Worm (Caenorhabditis elegans) whole organism, L2 larva: ENCODE results near the gene F52E1.3.

Experiments used
- C34F6.9 ChIP-seq: fragments of 150-350 bp; optimal IDR thresholded peaks from 2 replicates; lab custom pipeline; 2014; ENCODE audit warnings: missing biosample characterization, missing genetic modification characterization
- F13H6.1 ChIP-seq: sonication (generic microtip); optimal IDR thresholded peaks from 2 replicates; lab custom pipeline; 2016; ENCODE audit warnings: missing genetic modification characterization, missing compliant biosample characterization
- egl-27 ChIP-seq: sonication (generic microtip); optimal IDR thresholded peaks from 3 replicates; lab custom pipeline; 2017; ENCODE audit warnings: missing biosample characterization, missing genetic modification reagents, missing genetic modification characterization
- elt-1 ChIP-seq: fragments of 150-350 bp; optimal IDR thresholded peaks from 2 replicates; lab custom pipeline; 2014; ENCODE audit warnings: missing biosample characterization, missing genetic modification characterization
- fos-1 ChIP-seq: fragments of 150-350 bp; optimal IDR thresholded peaks from 2 replicates; lab custom pipeline; 2014; ENCODE audit warnings: missing biosample characterization, missing genetic modification characterization
- lin-13 ChIP-seq: fragments of 150-350 bp; optimal IDR thresholded peaks from 2 replicates; lab custom pipeline; 2014; ENCODE audit warnings: missing biosample characterization, missing genetic modification reagents, missing genetic modification characterization
- nhr-12 ChIP-seq: fragments of 150-350 bp; optimal IDR thresholded peaks from 2 replicates; lab custom pipeline; 2014; ENCODE audit warnings: missing biosample characterization, missing genetic modification characterization
- nhr-21 ChIP-seq: fragments of 150-350 bp; optimal IDR thresholded peaks from 2 replicates; lab custom pipeline; 2014; ENCODE audit warnings: missing biosample characterization, missing genetic modification characterization
- nhr-77 ChIP-seq: fragments of 150-350 bp; optimal IDR thresholded peaks from 2 replicates; lab custom pipeline; 2014; ENCODE audit warnings: missing biosample characterization, missing genetic modification characterization
- skn-1 ChIP-seq: sonication (generic microtip); optimal IDR thresholded peaks from 2 replicates; lab custom pipeline; 2017; ENCODE audit warnings: missing biosample characterization, missing genetic modification characterization
- snpc-4 ChIP-seq: fragments of 150-350 bp; optimal IDR thresholded peaks from 2 replicates; lab custom pipeline; 2014; ENCODE audit warnings: missing biosample characterization, missing genetic modification characterization
- unc-39 ChIP-seq: fragments of 150-350 bp; optimal IDR thresholded peaks from 2 replicates; lab custom pipeline; 2014; ENCODE audit warnings: missing biosample characterization, missing genetic modification characterization
- unc-62 ChIP-seq: fragments of 150-350 bp; optimal IDR thresholded peaks from 2 replicates; lab custom pipeline; 2014; ENCODE audit warnings: missing biosample characterization, missing genetic modification reagents, missing genetic modification characterization
- ztf-11 ChIP-seq: sonication (generic microtip); optimal IDR thresholded peaks from 2 replicates; lab custom pipeline; 2017; ENCODE audit warnings: missing biosample characterization, missing genetic modification characterization

DNA sequence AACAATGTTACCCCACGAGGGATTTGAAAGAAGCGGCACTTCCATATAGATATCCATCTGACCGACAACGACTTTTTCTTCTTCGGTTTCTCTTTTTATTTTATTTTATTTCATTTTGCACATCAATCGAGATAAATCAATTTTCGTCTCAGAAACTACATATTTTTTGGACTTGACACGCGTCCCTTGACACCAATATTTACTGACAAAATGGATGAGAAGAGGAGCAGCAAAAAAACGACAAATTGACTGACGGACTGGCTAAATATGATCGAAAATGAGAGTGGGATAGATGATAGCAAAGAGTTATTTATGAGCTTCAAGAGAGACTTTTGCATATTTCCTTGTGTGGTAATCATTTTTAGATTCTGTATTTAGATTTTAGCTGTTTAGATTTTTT, 42.8 kb downstream of the F52E1.3 start:
- TF ChIP-seq skn-1 (tag; lab: Kevin White, UChicago) (no peak), C34F6.9 (tag; lab: Kevin White, UChicago) (no peak), fos-1 (tag; lab: Kevin White, UChicago) (no peak), ztf-11 (tag; lab: Kevin White, UChicago) (no peak), nhr-77 (tag; lab: Kevin White, UChicago) (no peak), F13H6.1 (tag; lab: Kevin White, UChicago) (no peak), nhr-12 (no peak), lin-13 (no peak), egl-27 (tag; lab: Kevin White, UChicago) (no peak), elt-1 (no peak), snpc-4 (tag; lab: Kevin White, UChicago) (no peak), unc-62 (GFP tag; lab: Kevin White, UChicago) (no peak), unc-39 (tag; lab: Kevin White, UChicago) (no peak), nhr-21 (tag; lab: Kevin White, UChicago) (no peak)
